Worm (Caenorhabditis elegans) whole organism, L1 larva: Measurements from ENCODE around the gene rga-1.
"Not testable (repeated sequence)": the region's sequence is repeated elsewhere in the genome, so short reads cannot be mapped to it uniquely, and the experiment has no call there.

Experiments used
- C34B4.2 ChIP-seq: sonication (generic microtip); optimal IDR thresholded peaks from 2 replicates; lab custom pipeline; 2017; ENCODE audit warnings: mild to moderate bottlenecking, missing genetic modification characterization, missing compliant biosample characterization
- ceh-8 ChIP-seq: fragments of 200-800 bp; sonication (Bioruptor generic); optimal IDR thresholded peaks from 2 replicates; lab custom pipeline; 2018; ENCODE audit warnings: mild to moderate bottlenecking, missing genetic modification characterization, moderate library complexity, missing compliant biosample characterization
- dpl-1 ChIP-seq, 3 experiments: fragments of 150-350 bp in 2 of 3; sonication (generic microtip) in 1 of 3; optimal IDR thresholded peaks; 2 replicates each; lab custom pipeline; 2014 to 2017; ENCODE audit warnings: missing biosample characterization in 3 of 3, missing genetic modification characterization in 3 of 3, missing genetic modification reagents in 3 of 3
- dsc-1 ChIP-seq: sonication (generic microtip); optimal IDR thresholded peaks from 2 replicates; lab custom pipeline; 2016; ENCODE audit warnings: mild to moderate bottlenecking, missing genetic modification characterization, missing compliant biosample characterization
- efl-1 ChIP-seq, 4 experiments: fragments of 150-350 bp; optimal IDR thresholded peaks in 3 of 4; peaks in 1 of 4; 1 replicate in 1 of 4; 2 replicates in 3 of 4; lab custom pipeline; 2014; ENCODE audit warnings: missing biosample characterization in 2 of 4, missing genetic modification characterization in 2 of 4, missing genetic modification reagents in 2 of 4
- egl-13 ChIP-seq: sonication (generic microtip); optimal IDR thresholded peaks from 2 replicates; lab custom pipeline; 2016; ENCODE audit warnings: missing genotype, missing genetic modification reagents, missing genetic modification characterization, missing compliant biosample characterization
- egl-27 ChIP-seq, 2 experiments: fragments of 150-350 bp in 1 of 2; sonication (generic microtip); optimal IDR thresholded peaks; 3 replicates each; lab custom pipeline; 2017 to 2018; ENCODE audit warnings: missing biosample characterization in 2 of 2, missing genetic modification characterization in 2 of 2, missing genetic modification reagents in 2 of 2
- elt-2 ChIP-seq: sonication (generic microtip); optimal IDR thresholded peaks from 2 replicates; lab custom pipeline; 2016; ENCODE audit warnings: missing genetic modification characterization, mild to moderate bottlenecking, inconsistent platforms, missing compliant biosample characterization, missing genetic modification reagents
- ets-5 ChIP-seq: fragments of 200-800 bp; sonication (Bioruptor generic); IDR thresholded peaks from 2 replicates; pipeline ENCODE4 v1.3.6; 2022; ENCODE audit warnings: missing genetic modification characterization, missing compliant biosample characterization
- fkh-4 ChIP-seq: sonication (generic microtip); optimal IDR thresholded peaks from 2 replicates; lab custom pipeline; 2016; ENCODE audit warnings: missing compliant biosample characterization, missing genetic modification characterization, borderline replicate concordance
- fos-1 ChIP-seq: fragments of 150-350 bp; optimal IDR thresholded peaks from 2 replicates; lab custom pipeline; 2014; ENCODE audit warnings: missing biosample characterization, missing genetic modification characterization
- jun-1 ChIP-seq: fragments of 150-350 bp; optimal IDR thresholded peaks from 2 replicates; lab custom pipeline; 2014; ENCODE audit warnings: missing biosample characterization, missing genetic modification reagents, missing genetic modification characterization
- lin-15B ChIP-seq: fragments of 150-350 bp; sonication (generic microtip); optimal IDR thresholded peaks from 3 replicates; lab custom pipeline; 2014; ENCODE audit warnings: missing biosample characterization, missing genetic modification characterization
- lin-35 ChIP-seq, 2 experiments: fragments of 150-350 bp; optimal IDR thresholded peaks; 2 replicates each; lab custom pipeline; 2014; ENCODE audit warnings: missing biosample characterization in 2 of 2, missing genetic modification characterization in 2 of 2, missing genetic modification reagents in 2 of 2
- mdl-1 ChIP-seq, 2 experiments: fragments of 150-350 bp; optimal IDR thresholded peaks; 2 replicates each; lab custom pipeline; 2014 to 2017; ENCODE audit warnings: missing biosample characterization in 2 of 2, missing genetic modification characterization in 2 of 2, inconsistent platforms in 1 of 2
- mef-2 ChIP-seq: fragments of 150-350 bp; optimal IDR thresholded peaks from 2 replicates; lab custom pipeline; 2014; ENCODE audit warnings: missing biosample characterization, missing genetic modification characterization
- nhr-12 ChIP-seq: sonication (generic microtip); optimal IDR thresholded peaks from 2 replicates; lab custom pipeline; 2017; ENCODE audit warnings: missing biosample characterization, missing genetic modification characterization
- nhr-237 ChIP-seq: fragments of 150-350 bp; optimal IDR thresholded peaks from 2 replicates; lab custom pipeline; 2014; ENCODE audit warnings: missing biosample characterization, missing genetic modification characterization
- nhr-71 ChIP-seq: sonication (generic microtip); optimal IDR thresholded peaks from 2 replicates; lab custom pipeline; 2016; ENCODE audit warnings: mild to moderate bottlenecking, missing genetic modification characterization, moderate library complexity, missing compliant biosample characterization
- nhr-76 ChIP-seq: sonication (generic microtip); optimal IDR thresholded peaks from 2 replicates; lab custom pipeline; 2017; ENCODE audit warnings: missing biosample characterization, missing genetic modification characterization
- nhr-77 ChIP-seq: fragments of 150-350 bp; optimal IDR thresholded peaks from 2 replicates; lab custom pipeline; 2014; ENCODE audit warnings: missing biosample characterization, missing genetic modification characterization
- nhr-84 ChIP-seq: sonication (generic microtip); optimal IDR thresholded peaks from 2 replicates; lab custom pipeline; 2017; ENCODE audit warnings: missing biosample characterization, missing genetic modification characterization
- nhr-85 ChIP-seq: sonication (generic microtip); peaks from one replicate; lab custom pipeline; 2016; ENCODE audit warnings: missing genetic modification characterization, inconsistent platforms, missing compliant biosample characterization
- rnt-1 ChIP-seq: sonication (generic microtip); optimal IDR thresholded peaks from 2 replicates; lab custom pipeline; 2016; ENCODE audit warnings: mild to moderate bottlenecking, missing genetic modification characterization, moderate library complexity, missing compliant biosample characterization
- sup-37 ChIP-seq: fragments of 200-800 bp; sonication (Bioruptor generic); optimal IDR thresholded peaks from 2 replicates; lab custom pipeline; 2018; ENCODE audit warnings: mild to moderate bottlenecking, missing genetic modification characterization, missing compliant biosample characterization
- swsn-7 ChIP-seq: sonication (generic microtip); optimal IDR thresholded peaks from 2 replicates; lab custom pipeline; 2016; ENCODE audit warnings: missing genetic modification characterization, missing compliant biosample characterization
- tlp-1 ChIP-seq: fragments of 150-350 bp; optimal IDR thresholded peaks from 2 replicates; lab custom pipeline; 2014; ENCODE audit warnings: missing biosample characterization, missing genetic modification characterization
- unc-62 ChIP-seq: fragments of 150-350 bp; optimal IDR thresholded peaks from 2 replicates; lab custom pipeline; 2014; ENCODE audit warnings: missing biosample characterization, missing genetic modification reagents, missing genetic modification characterization
- unc-86 ChIP-seq: sonication (generic microtip); optimal IDR thresholded peaks from 2 replicates; lab custom pipeline; 2016; ENCODE audit warnings: missing genetic modification characterization, missing compliant biosample characterization
- unc-98 ChIP-seq: fragments of 200-800 bp; sonication (Bioruptor generic); IDR thresholded peaks from 2 replicates; pipeline ENCODE4 v1.3.6; 2022; ENCODE audit warnings: missing genetic modification characterization, missing compliant biosample characterization
- vab-15 ChIP-seq: sonication (generic microtip); optimal IDR thresholded peaks from 2 replicates; lab custom pipeline; 2017; ENCODE audit warnings: missing genotype, mild to moderate bottlenecking, missing genetic modification characterization, missing compliant biosample characterization
- zag-1 ChIP-seq: fragments of 150-350 bp; optimal IDR thresholded peaks from 2 replicates; lab custom pipeline; 2014; ENCODE audit warnings: missing biosample characterization, missing genetic modification characterization

Gene rga-1

ce11 chrII:11442425-11442824 is 22.3 kb upstream of the rga-1 start, which contains the start of gene ebp-2:
TSS of gene ebp-2 (plus strand) at chrII:11442725.
- TF ChIP-seq egl-27 (tag; optimal IDR thresholded peaks at IDR 0.05; lab: Kevin White, UChicago); elt-2 (tag; lab: Kevin White, UChicago); tlp-1 (tag; lab: Kevin White, UChicago): not testable (repeated sequence)

- no peak for TF ChIP-seq fkh-4 (tag; lab: Kevin White, UChicago)
- no peak for TF ChIP-seq unc-86 (tag; lab: Kevin White, UChicago)
- no peak for TF ChIP-seq C34B4.2 (tag; lab: Kevin White, UChicago)
- TF ChIP-seq unc-98, result no peak
- TF ChIP-seq ceh-8 (GFP tag; lab: Kevin White, UChicago), result peak; percentile 28
- no peak for TF ChIP-seq nhr-85 (tag; lab: Kevin White, UChicago)
Measured at ce11 chrII:11443128-11443527, 21.6 kb upstream of the rga-1 start.

DNA sequence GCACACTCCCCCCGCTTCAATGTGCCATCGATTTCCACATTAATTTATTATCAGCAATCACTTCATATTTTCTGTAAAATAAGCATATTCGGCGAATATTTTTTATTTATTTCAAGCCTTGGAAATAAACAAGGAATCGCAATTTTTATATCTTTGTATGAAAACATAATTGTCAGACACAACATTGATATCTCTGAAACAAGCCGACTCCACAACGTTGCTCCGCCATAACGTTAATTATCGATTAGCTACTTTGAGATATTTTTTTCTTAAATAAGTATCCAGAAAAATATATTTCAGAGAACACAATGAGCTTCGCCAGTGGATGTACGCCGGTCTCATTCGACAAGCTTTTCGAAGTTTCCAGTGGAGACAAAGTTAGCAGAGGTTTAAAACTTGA is 20.8 kb upstream of the rga-1 start, which contains the start of gene adbp-1:
TSS of gene adbp-1 (plus strand) at position 301 of the 400 bp plus-strand sequence.
- TF ChIP-seq nhr-84, result no peak
- no peak for TF ChIP-seq lin-35 (GFP tag; optimal IDR thresholded peaks at IDR 0.05; lab: Kevin White, UChicago)
- TF ChIP-seq mef-2 (tag; lab: Kevin White, UChicago), result no peak
- TF ChIP-seq dpl-1 (GFP tag; optimal IDR thresholded peaks at IDR 0.05; lab: Kevin White, UChicago), result no peak
- no peak for TF ChIP-seq nhr-71 (tag; lab: Kevin White, UChicago)

ce11 chrII:11444973-11445372 is 19.7 kb upstream of the rga-1 start, which contains the start of gene W02B12.13:
TSS of gene W02B12.13 (plus strand) at chrII:11445273.
- TF ChIP-seq ets-5 (GFP tag; lab: Robert Waterston, UW) (no peak), nhr-77 (tag; lab: Kevin White, UChicago) (no peak), nhr-12 (tag; lab: Kevin White, UChicago) (no peak), zag-1 (tag; lab: Kevin White, UChicago) (no peak), jun-1 (tag; lab: Kevin White, UChicago) (no peak), sup-37 (GFP tag; lab: Kevin White, UChicago) (no peak)

DNA sequence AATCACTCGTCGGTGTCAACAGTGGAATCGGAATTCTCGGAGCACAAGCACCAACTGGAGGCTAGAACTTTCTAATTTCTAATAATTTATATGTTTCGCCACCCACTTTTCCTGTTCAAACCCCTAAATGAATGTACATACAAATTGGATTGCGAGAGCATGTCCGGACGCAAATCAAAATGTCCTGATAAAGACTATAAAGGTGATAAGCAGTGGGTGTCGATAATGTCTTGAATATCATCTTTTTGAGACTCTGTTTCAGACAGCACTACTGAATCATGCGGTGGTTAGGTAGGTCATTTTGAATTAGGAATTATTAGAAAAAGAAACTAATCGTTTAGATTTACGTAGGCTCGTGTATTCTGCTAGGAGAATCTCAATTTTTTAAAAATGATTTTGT is 15.9 kb upstream of the rga-1 start, which contains the start of gene W02B12.1:
TSS of gene W02B12.1 (plus strand) at position 269 of the 400 bp plus-strand sequence.
- TF ChIP-seq swsn-7 (tag; lab: Kevin White, UChicago), result no peak
- no peak for TF ChIP-seq unc-62 (GFP tag; lab: Kevin White, UChicago)
- TF ChIP-seq ceh-8 (GFP tag; lab: Kevin White, UChicago), result no peak
- TF ChIP-seq elt-2 (tag; lab: Kevin White, UChicago), result peak; percentile 57
- TF ChIP-seq fos-1 (tag; lab: Kevin White, UChicago), result no peak
- no peak for TF ChIP-seq nhr-237 (tag; lab: Kevin White, UChicago)

DNA sequence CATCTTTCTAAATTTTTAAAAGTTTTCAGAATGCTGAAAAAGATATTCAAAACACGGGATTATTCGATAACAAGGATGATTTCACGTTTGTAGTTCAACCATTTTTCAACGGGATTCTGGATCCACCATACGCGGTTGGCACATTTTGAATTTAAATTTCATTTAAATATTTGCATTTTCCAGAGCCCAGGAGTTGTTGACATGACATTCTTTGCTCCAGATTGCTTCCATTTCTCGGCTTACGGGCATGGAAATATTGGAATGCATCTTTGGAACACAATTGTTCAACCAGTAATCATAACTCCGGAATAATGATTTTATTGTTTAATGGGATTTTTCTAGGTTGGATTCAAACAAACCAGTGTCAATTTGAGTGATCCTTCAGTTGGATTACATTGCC is 13.8 kb upstream of the rga-1 start:
- TF ChIP-seq ets-5 (GFP tag; lab: Robert Waterston, UW) (no peak), rnt-1 (no peak), dsc-1 (no peak), egl-13 (tag; lab: Kevin White, UChicago) (no peak), vab-15 (tag; lab: Kevin White, UChicago) (no peak), nhr-76 (no peak), mdl-1 (tag; optimal IDR thresholded peaks at IDR 0.05; lab: Kevin White, UChicago) (no peak), lin-15B (tag; lab: Kevin White, UChicago) (no peak), efl-1 (optimal IDR thresholded peaks at IDR 0.05; lab: Kevin White, UChicago) (no peak), efl-1 (GFP tag; optimal IDR thresholded peaks at IDR 0.05 in 1 of 2; lab: Kevin White, UChicago) (peak in 1 of 2 experiments; percentile 26)
